Fruit fly (Drosophila melanogaster): ENCODE results near the gene cyst.

The cyst gene

dm6 chr2L:19455209-19455608 lies 53.4 kb downstream of the cyst start:
- TF ChIP-seq svp (GFP tag) (peak; percentile 96), vri (GFP tag; optimal IDR thresholded peaks at IDR 0.05) (no peak), Sox14 (GFP tag; optimal IDR thresholded peaks at IDR 0.05) (no peak), CG8119 (GFP tag; IDR thresholded peaks at IDR 0.05) (0 out of 3 replicates have a peak, but pooled peaks have one; percentile 20)

dm6 chr2L:19454070-19454751 lies 54.4 kb downstream of the cyst start, which contains the start of gene CG10026:
Gene CG10026, plus strand, starts transcription at chr2L:19454256.
- no peak for TF ChIP-seq CG4318 (GFP tag; optimal IDR thresholded peaks at IDR 0.05)
- TF ChIP-seq CG15336 (GFP tag; IDR thresholded peaks at IDR 0.05) = no peak
- no peak for TF ChIP-seq eg (GFP tag; IDR thresholded peaks at IDR 0.05)
- TF ChIP-seq cyc (GFP tag; optimal IDR thresholded peaks at IDR 0.05) = no peak
- peak; percentile 52 for TF ChIP-seq Sox102F (GFP tag; optimal IDR thresholded peaks at IDR 0.05)
- no peak for TF ChIP-seq CG7368 (GFP tag; optimal IDR thresholded peaks at IDR 0.05)
- peak; percentile 27 for TF ChIP-seq Hr39 (GFP tag; optimal IDR thresholded peaks at IDR 0.05)
- peak; percentile 23 for TF ChIP-seq Eip75B (GFP tag; optimal IDR thresholded peaks at IDR 0.05)
- TF ChIP-seq CG6854 (GFP tag; optimal IDR thresholded peaks at IDR 0.05) = no peak
- no peak for TF ChIP-seq dsx (GFP tag; optimal IDR thresholded peaks at IDR 0.05; ENCODE audit: poor library complexity, severe bottlenecking)
- peak; percentile 61 for TF ChIP-seq Ets96B (tag; optimal IDR thresholded peaks at IDR 0.05)
- peak; percentile 72 for TF ChIP-seq achi (GFP tag; optimal IDR thresholded peaks at IDR 0.05)
- no peak for TF ChIP-seq fd85E (GFP tag; optimal IDR thresholded peaks at IDR 0.05)
- TF ChIP-seq Eip78C (GFP tag) = peak; percentile 80
- peak; percentile 44 for TF ChIP-seq CG34406 (GFP tag; optimal IDR thresholded peaks at IDR 0.05)
- TF ChIP-seq Lpt (GFP tag; optimal IDR thresholded peaks at IDR 0.05) = no peak
- no peak for TF ChIP-seq fkh (GFP tag; optimal IDR thresholded peaks at IDR 0.05)
- peak; percentile 51 for TF ChIP-seq spab (GFP tag; optimal IDR thresholded peaks at IDR 0.05)
- peak; percentile 40 for TF ChIP-seq Hr4 (GFP tag; optimal IDR thresholded peaks at IDR 0.05)
- TF ChIP-seq Blimp-1 (GFP tag; optimal IDR thresholded peaks at IDR 0.05) = no peak
- peak; percentile 35 for TF ChIP-seq CG31627 (GFP tag; optimal IDR thresholded peaks at IDR 0.05)
- TF ChIP-seq Hr38 (GFP tag; optimal IDR thresholded peaks at IDR 0.05) = no peak
- TF ChIP-seq vri (GFP tag; optimal IDR thresholded peaks at IDR 0.05) = peak; percentile 44
- no peak for TF ChIP-seq dac (GFP tag; optimal IDR thresholded peaks at IDR 0.05)
- TF ChIP-seq Smox (GFP tag; optimal IDR thresholded peaks at IDR 0.05) = peak; percentile 57
- TF ChIP-seq lz (GFP tag; optimal IDR thresholded peaks at IDR 0.05) = peak; percentile 58
- TF ChIP-seq topi (GFP tag; optimal IDR thresholded peaks at IDR 0.05) = peak; percentile 17
- no peak for TF ChIP-seq CG1621 (tag; optimal IDR thresholded peaks at IDR 0.05)
- peak; percentile 53 for TF ChIP-seq OdsH (GFP tag; optimal IDR thresholded peaks at IDR 0.05)
- TF ChIP-seq CG8319 (GFP tag; optimal IDR thresholded peaks at IDR 0.05) = no peak
- TF ChIP-seq CG16779 (tag; optimal IDR thresholded peaks at IDR 0.05) = peak; percentile 39
- peak; percentile 45 for TF ChIP-seq CG8632 (GFP tag; optimal IDR thresholded peaks at IDR 0.05)
- peak; percentile 64 for TF ChIP-seq acj6 (GFP tag; optimal IDR thresholded peaks at IDR 0.05)
- TF ChIP-seq CG6808 (GFP tag; optimal IDR thresholded peaks at IDR 0.05) = peak; percentile 74
- TF ChIP-seq CG11902 (GFP tag; optimal IDR thresholded peaks at IDR 0.05) = no peak
- TF ChIP-seq CG11294 (GFP tag; IDR thresholded peaks at IDR 0.05) = no peak
- TF ChIP-seq net (GFP tag; optimal IDR thresholded peaks at IDR 0.05) = peak; percentile 35
- TF ChIP-seq Met (GFP tag; optimal IDR thresholded peaks at IDR 0.05) = peak; percentile 30
- TF ChIP-seq fd59A (GFP tag; optimal IDR thresholded peaks at IDR 0.05) = peak; percentile 61
- peak in 1 of 2 experiments; percentile 42 for TF ChIP-seq salr (GFP tag; optimal IDR thresholded peaks at IDR 0.05)
- peak; percentile 20 for TF ChIP-seq CG6276 (GFP tag; optimal IDR thresholded peaks at IDR 0.05)
- peak; percentile 58 for TF ChIP-seq pdm3 (GFP tag; optimal IDR thresholded peaks at IDR 0.05)
- TF ChIP-seq Gug (GFP tag; IDR thresholded peaks at IDR 0.05) = no peak
- peak; percentile 57 for TF ChIP-seq svp (GFP tag)
- no peak for TF ChIP-seq CG6163 (GFP tag; IDR thresholded peaks at IDR 0.05)
- TF ChIP-seq Eip93F (GFP tag; optimal IDR thresholded peaks at IDR 0.05) = no peak
- TF ChIP-seq CG8119 (GFP tag; IDR thresholded peaks at IDR 0.05) = peak; percentile 45; the same call in 2 of the 3 replicates
- peak; percentile 63 for TF ChIP-seq CG10669 (GFP tag; optimal IDR thresholded peaks at IDR 0.05)

Measured in whole organism, prepupa.